Worm (Caenorhabditis elegans) whole organism, L2 larva: ENCODE results near the gene eelo-1.

Experiments used
- R02D3.7 ChIP-seq: fragments of 150-350 bp; optimal IDR thresholded peaks from 2 replicates; lab custom pipeline; 2014; ENCODE audit warnings: missing biosample characterization, missing genetic modification characterization
- aly-2 ChIP-seq: fragments of 150-350 bp; optimal IDR thresholded peaks from 2 replicates; lab custom pipeline; 2014; ENCODE audit warnings: missing biosample characterization, missing genetic modification characterization
- ama-1 ChIP-seq: fragments of 150-350 bp; optimal IDR thresholded peaks from 2 replicates; lab custom pipeline; 2018; ENCODE audit warnings: inconsistent platforms
- ceh-82 ChIP-seq: fragments of 150-350 bp; optimal IDR thresholded peaks from 2 replicates; lab custom pipeline; 2014; ENCODE audit warnings: missing biosample characterization, missing genetic modification characterization
- dmd-4 ChIP-seq: sonication (generic microtip); optimal IDR thresholded peaks from 2 replicates; lab custom pipeline; 2017; ENCODE audit warnings: missing biosample characterization, missing genetic modification characterization
- elt-3 ChIP-seq: sonication (generic microtip); optimal IDR thresholded peaks from 2 replicates; lab custom pipeline; 2017; ENCODE audit warnings: missing biosample characterization, missing genetic modification characterization
- gmeb-1 ChIP-seq: fragments of 150-350 bp; optimal IDR thresholded peaks from 2 replicates; lab custom pipeline; 2014; ENCODE audit warnings: missing biosample characterization, missing genetic modification characterization
- lin-39 ChIP-seq: fragments of 150-350 bp; optimal IDR thresholded peaks from 2 replicates; lab custom pipeline; 2014; ENCODE audit warnings: missing biosample characterization, missing genetic modification reagents, missing genetic modification characterization
- lsy-2 ChIP-seq, 2 experiments: fragments of 150-350 bp in 1 of 2; sonication (generic microtip) in 1 of 2; optimal IDR thresholded peaks; 2 replicates each; lab custom pipeline; 2014 to 2017; ENCODE audit warnings: missing biosample characterization in 2 of 2, missing genetic modification characterization in 2 of 2
- nhr-11 ChIP-seq: fragments of 150-350 bp; optimal IDR thresholded peaks from 2 replicates; lab custom pipeline; 2014; ENCODE audit warnings: missing biosample characterization, missing genetic modification characterization
- nhr-25 ChIP-seq: fragments of 150-350 bp; sonication (generic microtip); optimal IDR thresholded peaks from 3 replicates; lab custom pipeline; 2014; ENCODE audit warnings: missing biosample characterization, missing genetic modification characterization
- skn-1 ChIP-seq: sonication (generic microtip); optimal IDR thresholded peaks from 2 replicates; lab custom pipeline; 2017; ENCODE audit warnings: missing biosample characterization, missing genetic modification characterization
- sma-3 ChIP-seq: sonication (generic microtip); optimal IDR thresholded peaks from 2 replicates; lab custom pipeline; 2016; ENCODE audit warnings: missing genetic modification reagents, missing genetic modification characterization, missing compliant biosample characterization
- unc-62 ChIP-seq: fragments of 150-350 bp; optimal IDR thresholded peaks from 2 replicates; lab custom pipeline; 2014; ENCODE audit warnings: missing biosample characterization, missing genetic modification reagents, missing genetic modification characterization

DNA sequence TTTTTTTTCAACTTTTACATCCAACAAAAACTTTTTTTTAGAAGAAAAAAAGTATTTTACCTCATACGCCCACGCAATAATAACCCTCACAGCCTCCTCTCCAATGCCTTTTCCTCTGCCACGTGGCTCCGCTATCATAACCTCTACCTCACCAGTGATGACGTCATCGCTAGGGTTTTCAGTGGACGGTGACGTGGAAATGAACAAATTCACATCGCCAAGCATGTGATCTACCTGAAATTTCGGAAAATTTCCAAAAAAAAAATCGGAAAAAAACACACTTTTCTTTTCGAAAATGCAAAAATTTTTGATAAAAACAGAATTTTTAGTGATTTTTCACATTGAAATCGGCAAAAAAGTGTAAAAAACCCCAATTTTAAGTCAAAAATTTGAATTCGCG lies 19.0 kb downstream of the eelo-1 start:
- TF ChIP-seq ceh-82 (tag; lab: Kevin White, UChicago) (no peak), elt-3 (tag; lab: Kevin White, UChicago) (no peak), dmd-4 (tag; lab: Kevin White, UChicago) (no peak), aly-2 (tag; lab: Kevin White, UChicago) (no peak), lsy-2 (tag; optimal IDR thresholded peaks at IDR 0.05; lab: Kevin White, UChicago) (no peak), R02D3.7 (tag; lab: Kevin White, UChicago) (no peak), nhr-25 (tag; lab: Kevin White, UChicago) (no peak), unc-62 (no peak), nhr-11 (no peak), ama-1 (lab: Kevin White, UChicago) (no peak), gmeb-1 (tag; lab: Kevin White, UChicago) (no peak), sma-3 (GFP tag; lab: Kevin White, UChicago) (no peak), skn-1 (tag; lab: Kevin White, UChicago) (no peak), lin-39 (tag; lab: Kevin White, UChicago) (no peak)
